Worm (Caenorhabditis elegans): Measurements from ENCODE around the gene C33D9.13.

DNA sequence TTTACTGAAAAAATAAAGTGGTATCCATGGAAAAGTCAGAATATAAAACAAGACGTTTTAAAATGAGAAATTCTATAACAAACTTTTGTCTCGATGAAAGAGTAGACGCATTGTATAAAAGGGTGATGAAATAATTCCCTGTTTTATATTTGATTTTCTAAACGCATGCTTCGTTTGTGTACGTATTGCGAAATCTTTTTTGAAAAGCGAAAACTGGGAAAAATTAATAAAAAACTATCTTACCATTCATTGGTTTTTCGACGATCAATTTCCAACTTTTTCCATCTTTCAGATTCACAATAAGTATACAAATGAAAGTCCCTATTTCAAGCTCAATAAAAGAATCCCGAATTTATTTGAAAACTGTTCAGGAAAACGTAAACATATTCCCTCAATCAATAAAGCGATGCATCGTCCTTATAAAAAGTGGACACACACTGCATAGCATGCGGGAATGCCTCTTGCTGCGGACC lies at the start of gene C33D9.13:
- TF ChIP-seq him-1 (tag; optimal IDR thresholded peaks at IDR 0.05) (no peak), W03F9.2 (tag; optimal IDR thresholded peaks at IDR 0.05) (no peak)
